Worm (Caenorhabditis elegans) whole organism, young adult: ENCODE results near the gene Y47D7A.3.
A peak's percentile ranks its signal among the peaks of the same experiment; 100 is the strongest.

Experiments
- B0035.1 ChIP-seq: sonication (generic microtip); optimal IDR thresholded peaks from 2 replicates; lab custom pipeline; 2016; ENCODE audit warnings: missing genetic modification characterization, mild to moderate bottlenecking, missing compliant biosample characterization, missing genotype, missing genetic modification reagents
- C06A6.2 ChIP-seq: fragments of 200-800 bp; sonication (Bioruptor generic); conservative IDR thresholded peaks from 2 replicates; pipeline ENCODE4 v1.3.6; 2022; ENCODE audit warnings: missing genetic modification characterization, missing compliant biosample characterization
- C17E4.6 ChIP-seq: fragments of 200-800 bp; sonication (Bioruptor generic); IDR thresholded peaks from 2 replicates; pipeline ENCODE4 v1.3.6; 2022; ENCODE audit warnings: missing genetic modification reagents, missing genetic modification characterization, missing compliant biosample characterization
- D2030.7 ChIP-seq: fragments of 200-800 bp; sonication (Bioruptor generic); IDR thresholded peaks from 2 replicates; pipeline ENCODE4 v1.3.6; 2022; ENCODE audit warnings: missing genetic modification reagents, missing genetic modification characterization, missing compliant biosample characterization
- F22D6.2 ChIP-seq: sonication (generic microtip); optimal IDR thresholded peaks from 2 replicates; lab custom pipeline; 2016; ENCODE audit warnings: mild to moderate bottlenecking, missing genetic modification characterization, missing compliant biosample characterization
- F23B12.7 ChIP-seq: sonication (generic microtip); optimal IDR thresholded peaks from 2 replicates; lab custom pipeline; 2017; ENCODE audit warnings: missing genetic modification characterization, mild to moderate bottlenecking, missing compliant biosample characterization, antibody characterized with exemption, moderate library complexity; ENCODE audit not compliant: insufficient read depth
- F37B4.10 ChIP-seq: fragments of 200-800 bp; sonication (Bioruptor generic); IDR thresholded peaks from 2 replicates; pipeline ENCODE4 v1.3.6; 2022; ENCODE audit warnings: missing genetic modification characterization, missing compliant biosample characterization
- F39B2.1 ChIP-seq: fragments of 200-800 bp; sonication (Bioruptor generic); IDR thresholded peaks from 2 replicates; pipeline ENCODE4 v1.3.6; 2022; ENCODE audit warnings: missing genetic modification reagents, missing genetic modification characterization, missing compliant biosample characterization
- F57A8.1 ChIP-seq: fragments of 200-800 bp; sonication (Bioruptor generic); optimal IDR thresholded peaks from 2 replicates; lab custom pipeline; 2018; ENCODE audit warnings: mild to moderate bottlenecking, missing genetic modification characterization, moderate library complexity, missing compliant biosample characterization
- F57C9.4 ChIP-seq: sonication (generic microtip); optimal IDR thresholded peaks from 2 replicates; lab custom pipeline; 2017; ENCODE audit warnings: mild to moderate bottlenecking, missing genetic modification characterization, missing compliant biosample characterization
- K11D2.4 ChIP-seq: fragments of 200-800 bp; sonication (Bioruptor generic); IDR thresholded peaks from 2 replicates; pipeline ENCODE4 v1.3.6; 2022; ENCODE audit warnings: missing genetic modification reagents, missing genetic modification characterization, missing compliant biosample characterization
- Y56A3A.18 ChIP-seq: fragments of 200-800 bp; sonication (Bioruptor generic); IDR thresholded peaks from 2 replicates; pipeline ENCODE4 v1.3.6; 2022; ENCODE audit warnings: missing genetic modification reagents, missing genetic modification characterization, missing compliant biosample characterization
- Y67H2A.10 ChIP-seq: fragments of 200-800 bp; sonication (Bioruptor generic); conservative IDR thresholded peaks from 2 replicates; pipeline ENCODE4 v1.3.6; 2022; ENCODE audit warnings: missing genetic modification reagents, missing genetic modification characterization, missing compliant biosample characterization
- akir-1 ChIP-seq: fragments of 200-800 bp; sonication (Bioruptor generic); optimal IDR thresholded peaks from 2 replicates; lab custom pipeline; 2018; ENCODE audit warnings: mild to moderate bottlenecking, missing genetic modification characterization, moderate library complexity, missing compliant biosample characterization
- aptf-2 ChIP-seq: fragments of 200-800 bp; sonication (Bioruptor generic); conservative IDR thresholded peaks from 2 replicates; pipeline ENCODE4 v1.3.6; 2022; ENCODE audit warnings: missing genetic modification reagents, missing genetic modification characterization, missing compliant biosample characterization
- athp-1 ChIP-seq: sonication (generic microtip); optimal IDR thresholded peaks from 2 replicates; lab custom pipeline; 2017; ENCODE audit warnings: mild to moderate bottlenecking, missing genetic modification characterization, missing compliant biosample characterization
- attf-5 ChIP-seq: fragments of 200-800 bp; sonication (Bioruptor generic); optimal IDR thresholded peaks from 2 replicates; lab custom pipeline; 2018; ENCODE audit warnings: mild to moderate bottlenecking, missing genetic modification characterization, missing compliant biosample characterization
- ccch-3 ChIP-seq: fragments of 200-800 bp; sonication (Bioruptor generic); optimal IDR thresholded peaks from 2 replicates; lab custom pipeline; 2018; ENCODE audit warnings: mild to moderate bottlenecking, missing genetic modification characterization, missing compliant biosample characterization
- ceh-100 ChIP-seq: fragments of 200-800 bp; sonication (Bioruptor generic); IDR thresholded peaks from 2 replicates; pipeline ENCODE4 v1.3.6; 2022; ENCODE audit warnings: missing genetic modification reagents, missing genetic modification characterization, missing compliant biosample characterization
- ceh-27 ChIP-seq: fragments of 200-800 bp; sonication (Bioruptor generic); optimal IDR thresholded peaks from 2 replicates; lab custom pipeline; 2018; ENCODE audit warnings: mild to moderate bottlenecking, missing genetic modification characterization, moderate library complexity, missing compliant biosample characterization
- ceh-40 ChIP-seq: fragments of 200-800 bp; sonication (Bioruptor generic); IDR thresholded peaks from 2 replicates; pipeline ENCODE4 v1.3.6; 2022; ENCODE audit warnings: missing genetic modification characterization, missing compliant biosample characterization
- die-1 ChIP-seq: sonication (generic microtip); optimal IDR thresholded peaks from 2 replicates; lab custom pipeline; 2016; ENCODE audit warnings: missing genotype, mild to moderate bottlenecking, missing genetic modification characterization, missing compliant biosample characterization
- dox-1 ChIP-seq: fragments of 200-800 bp; sonication (Bioruptor generic); IDR thresholded peaks from 2 replicates; pipeline ENCODE4 v1.3.6; 2022; ENCODE audit warnings: missing genetic modification reagents, missing genetic modification characterization, missing compliant biosample characterization
- dpl-1 ChIP-seq: fragments of 150-350 bp; optimal IDR thresholded peaks from 2 replicates; lab custom pipeline; 2014; ENCODE audit warnings: missing biosample characterization, missing genetic modification reagents, missing genetic modification characterization
- efl-1 ChIP-seq: fragments of 150-350 bp; optimal IDR thresholded peaks from 2 replicates; lab custom pipeline; 2014; ENCODE audit warnings: missing biosample characterization, missing genetic modification reagents, missing genetic modification characterization
- egrh-3 ChIP-seq: fragments of 200-800 bp; sonication (Bioruptor generic); IDR thresholded peaks from 2 replicates; pipeline ENCODE4 v1.3.6; 2022; ENCODE audit warnings: missing genetic modification reagents, missing genetic modification characterization, missing compliant biosample characterization
- ets-4 ChIP-seq: fragments of 200-800 bp; sonication (Bioruptor generic); optimal IDR thresholded peaks from 2 replicates; lab custom pipeline; 2018; ENCODE audit warnings: mild to moderate bottlenecking, missing genetic modification characterization, missing compliant biosample characterization
- hmg-1.2 ChIP-seq: fragments of 200-800 bp; sonication (Bioruptor generic); IDR thresholded peaks from 2 replicates; pipeline ENCODE4 v1.3.6; 2022; ENCODE audit warnings: missing genetic modification reagents, missing genetic modification characterization, missing compliant biosample characterization
- let-607 ChIP-seq, 2 experiments: fragments of 200-800 bp in 1 of 2; sonication (Bioruptor generic) in 1 of 2; sonication (generic microtip) in 1 of 2; optimal IDR thresholded peaks; 2 replicates each; lab custom pipeline; 2016 to 2018; ENCODE audit warnings: mild to moderate bottlenecking in 2 of 2, missing compliant biosample characterization in 2 of 2, missing genetic modification characterization in 2 of 2, moderate library complexity in 2 of 2, missing genotype in 1 of 2
- mxl-1 ChIP-seq: sonication (generic microtip); optimal IDR thresholded peaks from 2 replicates; lab custom pipeline; 2016; ENCODE audit warnings: missing genetic modification characterization, missing compliant biosample characterization
- nfya-1 ChIP-seq: sonication (generic microtip); optimal IDR thresholded peaks from 2 replicates; lab custom pipeline; 2017; ENCODE audit warnings: antibody characterized with exemption, missing compliant biosample characterization, missing genetic modification characterization, borderline replicate concordance; ENCODE audit not compliant: insufficient read depth
- nfya-2 ChIP-seq: fragments of 200-800 bp; sonication (Bioruptor generic); IDR thresholded peaks from 2 replicates; pipeline ENCODE4 v1.3.6; 2022; ENCODE audit warnings: missing genetic modification reagents, missing genetic modification characterization, missing compliant biosample characterization
- nfyb-1 ChIP-seq: fragments of 200-800 bp; sonication (Bioruptor generic); IDR thresholded peaks from 2 replicates; pipeline ENCODE4 v1.3.6; 2022; ENCODE audit warnings: missing genetic modification reagents, missing genetic modification characterization, missing compliant biosample characterization
- nhr-179 ChIP-seq: sonication (generic microtip); optimal IDR thresholded peaks from 2 replicates; lab custom pipeline; 2016; ENCODE audit warnings: mild to moderate bottlenecking, missing genetic modification characterization, missing compliant biosample characterization
- nhr-90 ChIP-seq: sonication (generic microtip); optimal IDR thresholded peaks from 2 replicates; lab custom pipeline; 2016; ENCODE audit warnings: missing genotype, mild to moderate bottlenecking, missing genetic modification characterization, missing compliant biosample characterization
- pbrm-1 ChIP-seq: fragments of 200-800 bp; sonication (Bioruptor generic); IDR thresholded peaks from 2 replicates; pipeline ENCODE4 v1.3.6; 2022; ENCODE audit warnings: missing genetic modification reagents, missing genetic modification characterization, missing compliant biosample characterization
- repo-1 ChIP-seq: sonication (generic microtip); optimal IDR thresholded peaks from 2 replicates; lab custom pipeline; 2017; ENCODE audit warnings: mild to moderate bottlenecking, missing genetic modification characterization, missing compliant biosample characterization
- snpc-4 ChIP-seq, 5 experiments: fragments of 150-350 bp in 1 of 5; sonication (generic microtip) in 4 of 5; optimal IDR thresholded peaks; 2 replicates each; lab custom pipeline; 2014 to 2018; ENCODE audit warnings: missing genetic modification characterization in 5 of 5, missing biosample characterization in 3 of 5, antibody characterized with exemption in 2 of 5, mild to moderate bottlenecking in 2 of 5, missing compliant biosample characterization in 2 of 5, missing genotype in 2 of 5, moderate library complexity in 2 of 5, missing genetic modification reagents in 1 of 5
- unc-130 ChIP-seq: sonication (generic microtip); optimal IDR thresholded peaks from 2 replicates; lab custom pipeline; 2016; ENCODE audit warnings: missing genetic modification reagents, missing genetic modification characterization, missing compliant biosample characterization
- xnd-1 ChIP-seq: sonication (generic microtip); optimal IDR thresholded peaks from 2 replicates; lab custom pipeline; 2016; ENCODE audit warnings: missing genotype, missing genetic modification reagents, missing genetic modification characterization, missing compliant biosample characterization
- ztf-26 ChIP-seq: sonication (generic microtip); optimal IDR thresholded peaks from 2 replicates; lab custom pipeline; 2017; ENCODE audit warnings: missing genetic modification characterization, missing compliant biosample characterization

Gene Y47D7A.3

DNA sequence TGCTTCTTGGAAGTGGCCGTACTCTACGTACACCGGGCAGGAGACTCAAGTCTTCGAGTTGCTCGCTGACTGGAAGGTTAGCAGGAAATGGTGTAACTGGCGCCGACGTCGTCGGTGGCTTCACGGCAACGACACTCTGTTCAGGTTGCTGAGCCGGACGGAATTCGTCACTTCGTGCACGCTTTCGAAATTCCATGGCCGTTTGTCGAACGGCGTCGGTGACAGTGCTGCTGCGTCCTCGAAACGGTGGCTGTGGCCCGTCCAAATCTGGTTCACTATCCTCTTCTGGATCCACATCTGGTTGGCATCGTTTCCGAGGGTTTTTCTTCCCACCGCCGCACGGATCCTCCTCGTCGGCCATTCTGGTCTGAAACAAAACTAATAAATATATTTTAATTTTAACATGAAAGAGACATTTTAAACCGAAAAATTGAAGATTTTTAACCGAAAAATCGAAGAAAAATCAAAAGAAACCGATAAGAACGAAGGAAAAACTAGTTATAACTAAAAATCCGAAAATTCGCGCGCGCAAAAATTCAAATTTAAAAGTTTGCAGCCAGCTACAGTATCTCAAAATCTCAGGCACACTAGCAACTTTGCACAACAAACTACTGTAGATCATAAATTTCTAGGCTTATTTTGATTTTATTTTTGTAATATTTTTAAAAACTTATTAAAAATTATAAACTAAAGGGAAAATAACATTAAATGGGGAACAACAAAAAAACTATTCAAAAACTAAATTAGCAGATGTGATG, 34.8 kb upstream of the Y47D7A.3 start, which contains the start of gene F32D1.7 (continued):
- TF ChIP-seq unc-130 (GFP tag; lab: Kevin White, UChicago) (peak; percentile 38), dpl-1 (GFP tag; lab: Kevin White, UChicago) (peak; percentile 90), xnd-1 (peak; percentile 93), efl-1 (GFP tag; lab: Kevin White, UChicago) (peak; percentile 95), akir-1 (GFP tag; lab: Kevin White, UChicago) (no peak), nfyb-1 (GFP tag; lab: Robert Waterston, UW) (no peak), C17E4.6 (GFP tag; lab: Robert Waterston, UW) (no peak), F57C9.4 (no peak), aptf-2 (no peak), athp-1 (tag; lab: Kevin White, UChicago) (no peak)

DNA sequence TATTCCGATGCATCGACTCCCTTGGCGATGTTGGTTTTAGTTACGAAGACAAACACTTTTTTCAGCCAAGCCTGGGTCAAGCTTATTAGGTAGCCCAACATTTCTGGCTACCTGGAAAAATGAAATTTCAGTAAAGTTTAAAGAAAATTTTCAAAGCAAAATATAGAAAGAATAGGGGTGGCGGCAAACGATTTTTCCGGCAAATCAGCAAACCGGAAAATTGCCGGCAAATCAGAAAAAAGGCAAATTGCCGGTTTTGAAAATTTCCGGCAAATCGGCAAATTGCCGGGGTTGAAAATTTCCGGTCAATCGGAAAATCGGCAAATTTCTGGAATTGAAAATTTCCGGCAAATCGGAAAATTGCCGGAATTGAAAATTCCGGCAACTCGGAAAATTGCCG, 33.1 kb upstream of the Y47D7A.3 start, which contains the start of gene F32D1.8:
Gene F32D1.8, minus strand, starts transcription at position 101 of the 400 bp plus-strand sequence.
- TF ChIP-seq mxl-1 (tag; lab: Kevin White, UChicago) (no peak), ceh-27 (GFP tag; lab: Kevin White, UChicago) (no peak), dox-1 (GFP tag; lab: Robert Waterston, UW) (no peak), ceh-100 (no peak), nhr-179 (no peak), D2030.7 (GFP tag; lab: Robert Waterston, UW) (no peak), F39B2.1 (no peak), F23B12.7 (tag; lab: Kevin White, UChicago) (no peak), F22D6.2 (tag; lab: Kevin White, UChicago) (no peak), ccch-3 (no peak), die-1 (no peak), nfya-2 (GFP tag; lab: Robert Waterston, UW) (no peak), Y67H2A.10 (GFP tag; lab: Robert Waterston, UW) (no peak), let-607 (tag; optimal IDR thresholded peaks at IDR 0.05; lab: Kevin White, UChicago) (no peak), F57A8.1 (no peak), ztf-26 (tag; lab: Kevin White, UChicago) (no peak), nhr-90 (no peak)

DNA sequence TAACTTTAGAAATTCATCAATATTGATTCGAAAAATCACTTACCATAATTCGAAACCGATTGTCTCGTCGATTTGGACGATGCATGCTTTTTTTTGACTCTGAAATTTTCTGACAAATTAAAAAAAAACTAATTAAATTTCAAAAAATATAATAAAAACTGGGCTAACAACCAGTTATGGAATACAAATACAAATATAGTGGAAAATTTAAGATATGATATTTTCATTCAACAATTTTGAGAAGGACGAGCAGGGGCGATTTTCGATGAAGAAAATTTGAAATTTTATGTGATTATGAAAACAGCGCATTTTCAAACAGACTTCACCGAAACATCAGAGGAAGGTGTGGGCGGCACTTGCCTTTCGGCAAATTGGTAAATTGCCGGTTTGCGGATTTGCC, 28.4 kb upstream of the Y47D7A.3 start, which contains the start of gene F13A2.1:
Gene F13A2.1, minus strand, starts transcription at position 101 of the 400 bp plus-strand sequence.
- no peak for TF ChIP-seq K11D2.4 (GFP tag; lab: Robert Waterston, UW)
- no peak for TF ChIP-seq ccch-3
- TF ChIP-seq Y56A3A.18, result no peak

DNA sequence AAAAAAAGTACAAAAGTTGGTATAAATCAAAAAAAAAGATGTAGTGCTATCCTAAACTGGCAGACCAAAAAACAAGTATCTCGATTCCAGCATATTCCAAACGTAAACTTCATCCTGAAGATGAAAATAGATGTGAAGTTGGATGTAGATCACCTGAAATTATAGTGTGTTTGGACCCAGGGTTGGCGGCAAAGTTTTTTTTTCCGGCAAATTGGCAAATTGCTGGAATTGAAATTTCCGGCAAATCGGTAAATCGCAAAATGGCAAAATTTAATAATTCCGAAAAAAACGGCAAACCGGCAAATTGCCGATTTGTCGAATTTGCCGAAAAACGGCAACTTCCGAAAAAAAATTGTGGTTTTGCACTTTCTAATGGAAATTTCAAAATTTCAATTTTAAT, 26.3 kb upstream of the Y47D7A.3 start, which contains the start of gene F13A2.2:
Gene F13A2.2, minus strand, starts transcription at position 101 of the 400 bp plus-strand sequence.
- TF ChIP-seq snpc-4 (GFP tag; optimal IDR thresholded peaks at IDR 0.05; lab: Kevin White, UChicago), result no peak
- no peak for TF ChIP-seq snpc-4 (tag; optimal IDR thresholded peaks at IDR 0.05; lab: Kevin White, UChicago)
- no peak for TF ChIP-seq B0035.1 (tag; lab: Kevin White, UChicago)
- TF ChIP-seq ceh-100, result no peak
- no peak for TF ChIP-seq hmg-1.2
- TF ChIP-seq nfya-1, result no peak
- TF ChIP-seq F23B12.7 (tag; lab: Kevin White, UChicago), result no peak
- no peak for TF ChIP-seq ccch-3
- TF ChIP-seq egrh-3, result no peak
- no peak for TF ChIP-seq ceh-40 (GFP tag; lab: Robert Waterston, UW)
- no peak for TF ChIP-seq nfya-2 (GFP tag; lab: Robert Waterston, UW)
- TF ChIP-seq ets-4, result no peak
- no peak for TF ChIP-seq pbrm-1 (GFP tag; lab: Robert Waterston, UW)
- no peak for TF ChIP-seq F37B4.10 (GFP tag; lab: Robert Waterston, UW)
- TF ChIP-seq C06A6.2, result no peak
- TF ChIP-seq attf-5, result no peak
- no peak for TF ChIP-seq repo-1
- TF ChIP-seq efl-1 (GFP tag; lab: Kevin White, UChicago), result no peak
- TF ChIP-seq D2030.7 (GFP tag; lab: Robert Waterston, UW), result no peak
